Worm (Caenorhabditis elegans): ENCODE results near the gene unc-58.

ce11 chrX:10069692-10070091 is 63.3 kb downstream of the unc-58 start, which contains the start of gene mlck-1:
- no peak for TF ChIP-seq hpl-2 (GFP tag; optimal IDR thresholded peaks at IDR 0.05)
- TF ChIP-seq snpc-4 (tag; optimal IDR thresholded peaks at IDR 0.05): no peak

All from whole organism, L1 larva.